Fruit fly (Drosophila melanogaster): ENCODE measurements around the gene CG9536.

Gene CG9536

DNA sequence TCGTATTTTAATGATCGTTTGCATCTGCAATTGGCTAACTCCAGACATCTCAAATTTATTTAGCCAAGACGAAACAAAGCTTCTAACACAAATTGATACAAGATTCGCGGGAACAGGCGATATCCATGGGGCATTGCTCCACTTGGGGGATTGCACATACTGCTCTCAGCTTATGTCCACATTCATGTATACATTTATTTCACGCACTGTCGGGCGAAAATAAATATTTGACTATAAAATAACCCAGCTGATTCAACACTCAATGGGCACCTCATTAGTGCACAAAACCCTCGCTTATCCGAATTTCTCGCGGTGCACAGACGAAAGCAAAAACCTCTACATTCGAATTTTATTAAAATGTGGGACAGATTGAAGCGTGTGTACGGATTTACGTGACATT lies 15.3 kb downstream of the CG9536 start (continued):
- TF ChIP-seq CG18262 (tag; optimal IDR thresholded peaks at IDR 0.05) (peak; percentile 20), bsh (GFP tag; optimal IDR thresholded peaks at IDR 0.05) (peak in 1 of 2 experiments; percentile 42), Dfd (GFP tag; optimal IDR thresholded peaks at IDR 0.05) (no peak), CG8924 (tag; optimal IDR thresholded peaks at IDR 0.05) (no peak), CG1603 (tag; optimal IDR thresholded peaks at IDR 0.05) (peak; percentile 57), CG42726 (GFP tag; IDR thresholded peaks at IDR 0.05; ENCODE audit: partially characterized antibody) (no peak), CG15514 (GFP tag; optimal IDR thresholded peaks at IDR 0.05) (no peak), CG8281 (tag; optimal IDR thresholded peaks at IDR 0.05) (peak; percentile 25), CG5180 (GFP tag; optimal IDR thresholded peaks at IDR 0.05) (peak; percentile 58), E2f2 (GFP tag; IDR thresholded peaks at IDR 0.05) (no peak; the same call in 1 of the 2 replicates), corto (GFP tag; optimal IDR thresholded peaks at IDR 0.05) (no peak), Rfx (GFP tag; IDR thresholded peaks at IDR 0.05) (no peak), eyg (GFP tag; optimal IDR thresholded peaks at IDR 0.05) (no peak), gro (GFP tag; optimal IDR thresholded peaks at IDR 0.05) (no peak), lmd (GFP tag; IDR thresholded peaks at IDR 0.05) (no peak), Dbx (GFP tag; IDR thresholded peaks at IDR 0.05) (no peak), bcd (GFP tag; optimal IDR thresholded peaks at IDR 0.05) (no peak), CkIIα-i1 (GFP tag; IDR thresholded peaks at IDR 0.05) (no peak), Sry-β (GFP tag; optimal IDR thresholded peaks at IDR 0.05) (peak; percentile 18), CG6791 (GFP tag; IDR thresholded peaks at IDR 0.05; ENCODE audit: partially characterized antibody) (0 out of 3 replicates have a peak, but pooled peaks have one; percentile 32), Ets65A (GFP tag) (no peak), ap (GFP tag; IDR thresholded peaks at IDR 0.05) (no peak), Dll (GFP tag; IDR thresholded peaks at IDR 0.05; ENCODE audit: partially characterized antibody) (no peak), Opbp (GFP tag; IDR thresholded peaks at IDR 0.05; ENCODE audit: partially characterized antibody) (no peak), kah (GFP tag; optimal IDR thresholded peaks at IDR 0.05) (peak; percentile 49), dmrt99B (tag; optimal IDR thresholded peaks at IDR 0.05) (peak; percentile 32), Scr (GFP tag; IDR thresholded peaks at IDR 0.05; ENCODE audit: partially characterized antibody) (no peak), CG17912 (GFP tag; optimal IDR thresholded peaks at IDR 0.05) (no peak), CG17385 (GFP tag; optimal IDR thresholded peaks at IDR 0.05) (peak; percentile 17), CG13123 (GFP tag; optimal IDR thresholded peaks at IDR 0.05) (no peak), CG13894 (tag; optimal IDR thresholded peaks at IDR 0.05) (no peak), chm (GFP tag; IDR thresholded peaks at IDR 0.05) (peak; percentile 44; the same call in 1 of the 2 replicates), Sox102F (GFP tag; optimal IDR thresholded peaks at IDR 0.05) (peak; percentile 45), Jarid2 (GFP tag; optimal IDR thresholded peaks at IDR 0.05) (no peak), ERR (GFP tag; optimal IDR thresholded peaks at IDR 0.05) (no peak), nom (GFP tag; optimal IDR thresholded peaks at IDR 0.05) (no peak), wdn (GFP tag; IDR thresholded peaks at IDR 0.05) (no peak), CG11560 (tag; IDR thresholded peaks at IDR 0.05) (no peak), Dad (GFP tag; optimal IDR thresholded peaks at IDR 0.05) (no peak), Rx (GFP tag; IDR thresholded peaks at IDR 0.05) (no peak), CoRest (tag; optimal IDR thresholded peaks at IDR 0.05) (no peak), ro (GFP tag; IDR thresholded peaks at IDR 0.05) (no peak), emc (GFP tag; optimal IDR thresholded peaks at IDR 0.05) (no peak), Ada2b (GFP tag; IDR thresholded peaks at IDR 0.05) (no peak), luna (GFP tag; optimal IDR thresholded peaks at IDR 0.05) (no peak), sc (optimal IDR thresholded peaks at IDR 0.05) (no peak), sc (GFP tag; optimal IDR thresholded peaks at IDR 0.05) (no peak), CG6813 (GFP tag; optimal IDR thresholded peaks at IDR 0.05) (peak; percentile 70), pita (GFP tag; optimal IDR thresholded peaks at IDR 0.05) (no peak), CG12104 (GFP tag; optimal IDR thresholded peaks at IDR 0.05) (no peak), al (GFP tag; IDR thresholded peaks at IDR 0.05) (no peak)
